Worm (Caenorhabditis elegans) whole organism, L4/young adult: ENCODE data around the gene F49F1.12.

Source experiments
- W03F9.2 ChIP-seq: fragments of 150-350 bp; optimal IDR thresholded peaks from 2 replicates; lab custom pipeline; 2014; ENCODE audit warnings: missing biosample characterization, missing genetic modification characterization
- dao-5 ChIP-seq: sonication (generic microtip); optimal IDR thresholded peaks from 2 replicates; lab custom pipeline; 2016; ENCODE audit warnings: missing genotype, missing genetic modification characterization, moderate library complexity, missing compliant biosample characterization
- him-1 ChIP-seq: sonication (generic microtip); optimal IDR thresholded peaks from 2 replicates; lab custom pipeline; 2016; ENCODE audit warnings: missing genotype, missing genetic modification reagents, missing genetic modification characterization, missing compliant biosample characterization

DNA sequence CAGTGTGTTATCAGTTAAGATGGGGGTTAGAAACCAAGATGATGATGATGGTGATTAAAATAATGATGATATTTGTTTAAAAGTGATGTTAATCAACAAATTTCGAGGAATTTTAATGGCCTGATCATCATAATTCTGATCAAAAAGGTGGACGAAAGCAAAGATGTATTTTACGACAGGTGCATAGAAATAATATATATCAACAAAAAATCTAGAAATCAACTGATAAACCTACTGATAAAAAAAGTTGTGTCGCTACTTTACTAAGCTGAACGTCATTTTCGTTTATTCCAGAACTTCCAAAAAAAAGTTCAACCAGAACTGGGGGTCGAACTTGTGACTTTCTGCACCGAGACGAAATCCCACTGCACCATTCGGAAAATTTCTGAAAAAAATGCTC, 19.8 kb downstream of the F49F1.12 start, which contains the start of gene mul-1:
- TF ChIP-seq dao-5 (no peak), him-1 (no peak), W03F9.2 (tag; lab: Kevin White, UChicago) (no peak)
